Fruit fly (Drosophila melanogaster): ENCODE measurements around the gene CG31268.

- TF ChIP-seq EcR (GFP tag; optimal IDR thresholded peaks at IDR 0.05): no peak
- TF ChIP-seq usp (GFP tag; optimal IDR thresholded peaks at IDR 0.05): no peak
- no peak for TF ChIP-seq psq (optimal IDR thresholded peaks at IDR 0.05)
These were observed 15.4 kb upstream of the CG31268 start for dm6 chr3R:17016193-17016592.

All from whole organism.